Fruit fly (Drosophila melanogaster): Measurements from ENCODE around the gene fu.

fu gene

DNA sequence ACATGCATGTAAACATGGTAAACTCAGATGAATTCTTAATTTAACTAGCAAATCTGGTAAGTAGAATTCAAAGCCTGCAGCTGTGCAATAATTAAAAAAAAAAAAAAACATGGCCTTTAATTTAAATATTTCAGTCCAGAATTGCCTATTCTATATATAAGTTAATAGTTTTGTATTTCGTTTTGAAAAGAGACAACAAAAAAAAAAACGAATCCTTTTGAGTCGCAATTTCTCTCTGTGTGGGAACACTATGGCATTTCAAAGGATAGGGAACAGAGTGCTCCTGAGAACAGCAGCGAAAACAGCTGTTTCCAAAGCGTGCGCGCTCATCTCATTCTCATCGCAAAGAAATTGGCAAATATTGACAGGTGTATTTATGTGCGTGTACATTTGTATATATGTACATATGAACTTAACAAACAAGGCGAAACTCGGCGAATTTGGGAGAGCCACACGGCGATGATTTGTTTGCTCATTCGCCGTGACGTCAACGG, 11.8 kb upstream of the fu start (continued):
- TF ChIP-seq CG12659 (GFP tag; optimal IDR thresholded peaks at IDR 0.05) (peak; percentile 50), onecut (GFP tag; IDR thresholded peaks at IDR 0.05) (0 out of 2 replicates have a peak, but pooled peaks have one; percentile 14), chif (GFP tag; optimal IDR thresholded peaks at IDR 0.05) (peak; percentile 37 to 65), CG10431 (GFP tag; optimal IDR thresholded peaks at IDR 0.05) (no peak), aop (GFP tag; IDR thresholded peaks at IDR 0.05) (no peak), vnd (GFP tag; IDR thresholded peaks at IDR 0.05; ENCODE audit: partially characterized antibody) (no peak), p53 (GFP tag; optimal IDR thresholded peaks at IDR 0.05) (no peak), CG34376 (GFP tag; optimal IDR thresholded peaks at IDR 0.05) (peak; percentile 55), CG7928 (GFP tag; optimal IDR thresholded peaks at IDR 0.05) (no peak), HLH3B (GFP tag; IDR thresholded peaks at IDR 0.05) (no peak), CG2678 (tag; optimal IDR thresholded peaks at IDR 0.05) (peak; percentile 69), CG10274 (GFP tag; optimal IDR thresholded peaks at IDR 0.05) (peak; percentile 5), CG30403 (GFP tag; optimal IDR thresholded peaks at IDR 0.05) (peak; percentile 79), croc (GFP tag; conservative IDR thresholded peaks at IDR 0.05) (0 out of 3 replicates have a peak, but pooled peaks have one; percentile 22), CG6254 (GFP tag; optimal IDR thresholded peaks at IDR 0.05) (peak; percentile 35), pho (GFP tag; optimal IDR thresholded peaks at IDR 0.05) (peak; percentile 39), CG10209 (GFP tag; optimal IDR thresholded peaks at IDR 0.05) (peak; percentile 57), ham (GFP tag; IDR thresholded peaks at IDR 0.05) (no peak), Lim3 (GFP tag; IDR thresholded peaks at IDR 0.05) (no peak), Chrac-16 (GFP tag; optimal IDR thresholded peaks at IDR 0.05) (peak; percentile 51), twi (tag; optimal IDR thresholded peaks at IDR 0.05) (peak; percentile 24), bowl (GFP tag; IDR thresholded peaks at IDR 0.05) (peak; percentile 13; the same call in 1 of the 2 replicates), CG2202 (tag; optimal IDR thresholded peaks at IDR 0.05) (peak; percentile 23), CG3838 (GFP tag; optimal IDR thresholded peaks at IDR 0.05) (peak; percentile 35), Dfd (GFP tag; optimal IDR thresholded peaks at IDR 0.05) (no peak), eyg (GFP tag; optimal IDR thresholded peaks at IDR 0.05) (no peak), tio (GFP tag; optimal IDR thresholded peaks at IDR 0.05) (no peak), CG3407 (GFP tag; optimal IDR thresholded peaks at IDR 0.05) (peak; percentile 32), BtbVII (GFP tag; optimal IDR thresholded peaks at IDR 0.05) (peak; percentile 54), CG1832 (GFP tag; optimal IDR thresholded peaks at IDR 0.05) (no peak), CG16815 (GFP tag; optimal IDR thresholded peaks at IDR 0.05) (peak; percentile 37), tna (GFP tag; IDR thresholded peaks at IDR 0.05; ENCODE audit: partially characterized antibody) (no peak), nom (GFP tag; optimal IDR thresholded peaks at IDR 0.05) (no peak), knrl (GFP tag; IDR thresholded peaks at IDR 0.05; ENCODE audit: partially characterized antibody) (no peak), klu (GFP tag; IDR thresholded peaks at IDR 0.05) (0 out of 2 replicates have a peak, but pooled peaks have one; percentile 30), ac (GFP tag; optimal IDR thresholded peaks at IDR 0.05) (peak; percentile 54), fd102C (GFP tag; optimal IDR thresholded peaks at IDR 0.05) (peak; percentile 53), CG11695 (GFP tag; IDR thresholded peaks at IDR 0.05) (peak; percentile 47; the same call in 1 of the 3 replicates), cato (GFP tag; optimal IDR thresholded peaks at IDR 0.05; ENCODE audit: borderline replicate concordance) (peak; percentile 20), nerfin-1 (tag; optimal IDR thresholded peaks at IDR 0.05) (peak; percentile 40), zf30C (GFP tag; optimal IDR thresholded peaks at IDR 0.05) (peak; percentile 87), CG18262 (tag; optimal IDR thresholded peaks at IDR 0.05) (peak; percentile 71), h (optimal IDR thresholded peaks at IDR 0.05) (no peak), CG30020 (tag; optimal IDR thresholded peaks at IDR 0.05) (no peak), CG14860 (GFP tag; IDR thresholded peaks at IDR 0.05; ENCODE audit: partially characterized antibody) (no peak), Med (GFP tag) (peak; percentile 77), Hr51 (GFP tag; optimal IDR thresholded peaks at IDR 0.05) (peak; percentile 45 to 76), CG12236 (GFP tag; optimal IDR thresholded peaks at IDR 0.05) (peak; percentile 17), so (GFP tag; IDR thresholded peaks at IDR 0.05) (peak; percentile 61; the same call in 2 of the 3 replicates), cas (GFP tag; IDR thresholded peaks at IDR 0.05) (peak; percentile 31; the same call in 1 of the 2 replicates)
